Fruit fly (Drosophila melanogaster): ENCODE data around the gene CG33985.

Gene CG33985

DNA sequence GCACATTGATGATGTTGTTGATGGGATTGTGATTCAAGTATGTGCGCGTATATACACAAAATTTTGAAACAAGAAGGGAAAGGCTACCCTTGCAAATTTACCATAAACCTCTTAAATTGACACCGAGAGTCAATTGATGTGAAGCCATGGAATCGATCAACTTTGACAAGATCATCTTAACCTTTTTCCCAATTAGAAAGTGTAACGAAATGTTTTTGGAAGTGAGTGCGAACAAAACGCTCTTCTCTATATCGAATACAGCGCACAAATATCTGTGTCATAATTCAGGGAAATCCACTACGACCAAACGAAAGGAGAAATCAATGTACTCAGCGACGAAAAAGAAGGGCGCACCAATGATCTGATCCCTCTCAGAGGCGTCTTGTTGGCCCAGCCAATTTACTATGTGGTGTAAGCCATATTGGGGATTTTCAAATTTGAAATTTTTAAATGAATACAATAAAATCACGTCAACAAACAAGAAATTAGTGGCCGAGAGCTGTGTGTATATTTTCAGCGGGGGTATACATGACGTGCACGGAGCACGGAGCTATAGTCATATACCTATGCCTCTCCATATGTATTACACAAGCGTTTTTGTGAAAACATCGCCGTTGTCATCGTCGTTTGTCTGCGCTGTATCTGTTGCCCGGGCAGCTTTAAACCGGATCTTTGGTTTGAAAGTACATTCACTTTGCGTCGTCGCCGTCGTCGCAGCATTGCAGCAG is 7.0 kb upstream of the CG33985 start (continued):
- TF ChIP-seq lola (GFP tag; optimal IDR thresholded peaks at IDR 0.05) (no peak), N (GFP tag; optimal IDR thresholded peaks at IDR 0.05) (no peak), Dif (GFP tag; optimal IDR thresholded peaks at IDR 0.05; ENCODE audit: partially characterized antibody) (peak; percentile 1)

DNA sequence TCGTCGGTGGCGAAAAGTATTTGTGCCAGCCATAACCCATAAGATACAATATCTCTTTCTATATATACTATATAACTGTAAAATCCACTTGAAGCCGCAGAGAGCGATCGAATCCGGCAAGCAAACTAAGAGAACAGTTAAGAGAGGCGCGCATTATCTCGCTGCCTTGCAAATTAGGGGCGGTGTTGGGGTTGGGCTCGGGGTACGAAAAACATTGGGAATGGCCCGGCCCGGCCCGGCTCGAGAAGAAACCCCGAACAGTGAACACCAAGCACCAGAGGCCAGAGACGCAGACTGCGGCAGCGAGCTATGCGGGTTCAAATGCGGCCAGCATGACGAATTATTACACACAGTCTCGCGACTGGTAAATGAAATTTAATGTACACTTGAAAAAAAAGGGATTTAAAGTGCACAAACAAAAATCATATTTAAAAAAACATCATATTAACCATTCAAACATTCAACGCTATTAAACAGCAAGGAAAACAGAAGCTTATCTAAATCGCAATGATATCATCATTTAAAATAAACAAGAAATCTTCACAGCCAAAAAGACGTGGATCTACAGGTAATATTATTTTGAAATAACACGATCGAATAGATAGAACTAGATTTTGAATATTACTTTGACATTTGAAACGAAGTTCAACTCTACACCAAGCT is 5.9 kb upstream of the CG33985 start:
- no peak for TF ChIP-seq pan (optimal IDR thresholded peaks at IDR 0.05)
- no peak for TF ChIP-seq jim (GFP tag; optimal IDR thresholded peaks at IDR 0.05)
- TF ChIP-seq h (GFP tag; optimal IDR thresholded peaks at IDR 0.05): peak; percentile 55
- TF ChIP-seq Myc (optimal IDR thresholded peaks at IDR 0.05): no peak
- peak; percentile 42 for TF ChIP-seq tai (GFP tag; optimal IDR thresholded peaks at IDR 0.05)
- TF ChIP-seq GATAd (GFP tag; optimal IDR thresholded peaks at IDR 0.05): no peak
- peak; percentile 37 for TF ChIP-seq woc (GFP tag; optimal IDR thresholded peaks at IDR 0.05)
- TF ChIP-seq Hnf4 (GFP tag; optimal IDR thresholded peaks at IDR 0.05): no peak
- peak in 1 of 2 experiments; percentile 53 for TF ChIP-seq foxo (GFP tag; optimal IDR thresholded peaks at IDR 0.05)
- peak; percentile 28 for TF ChIP-seq Hr83 (GFP tag; optimal IDR thresholded peaks at IDR 0.05; ENCODE audit: poor library complexity, severe bottlenecking)
- no peak for TF ChIP-seq Dfd (GFP tag; optimal IDR thresholded peaks at IDR 0.05)
- TF ChIP-seq sv (GFP tag; optimal IDR thresholded peaks at IDR 0.05): no peak
- no peak for TF ChIP-seq lola (GFP tag; optimal IDR thresholded peaks at IDR 0.05)
- peak; percentile 23 for TF ChIP-seq rgr (GFP tag; optimal IDR thresholded peaks at IDR 0.05)
- TF ChIP-seq dmrt93B (GFP tag; optimal IDR thresholded peaks at IDR 0.05): peak; percentile 67
- peak; percentile 25 for TF ChIP-seq Jra (GFP tag; optimal IDR thresholded peaks at IDR 0.05)
- TF ChIP-seq fru (GFP tag; optimal IDR thresholded peaks at IDR 0.05): peak; percentile 62
- TF ChIP-seq sage (GFP tag; optimal IDR thresholded peaks at IDR 0.05): peak; percentile 68
- TF ChIP-seq Vsx2 (GFP tag; optimal IDR thresholded peaks at IDR 0.05; ENCODE audit: partially characterized antibody): no peak
- peak; percentile 21 for TF ChIP-seq br (GFP tag; optimal IDR thresholded peaks at IDR 0.05)
- peak; percentile 13 for TF ChIP-seq CG32264 (GFP tag; optimal IDR thresholded peaks at IDR 0.05)
- no peak for TF ChIP-seq Mio (GFP tag; optimal IDR thresholded peaks at IDR 0.05)
- TF ChIP-seq dl (GFP tag; optimal IDR thresholded peaks at IDR 0.05; ENCODE audit: insufficient read depth in 1 of 2, partially characterized antibody in 2 of 2): peak; percentile 58 to 72
- peak; percentile 89 for TF ChIP-seq Dif (GFP tag; optimal IDR thresholded peaks at IDR 0.05; ENCODE audit: partially characterized antibody)
- TF ChIP-seq Rel (GFP tag; optimal IDR thresholded peaks at IDR 0.05): peak; percentile 90
- TF ChIP-seq Rel (tag; optimal IDR thresholded peaks at IDR 0.05): peak; percentile 97
- peak; percentile 21 for TF ChIP-seq psq (GFP tag; optimal IDR thresholded peaks at IDR 0.05)
- no peak for TF ChIP-seq Hr78 (GFP tag; optimal IDR thresholded peaks at IDR 0.05)
- TF ChIP-seq OdsH (GFP tag; optimal IDR thresholded peaks at IDR 0.05): no peak
- TF ChIP-seq HLH106 (tag; optimal IDR thresholded peaks at IDR 0.05): peak; percentile 71
- peak; percentile 36 for TF ChIP-seq ey (GFP tag; optimal IDR thresholded peaks at IDR 0.05)
- no peak for TF ChIP-seq Abd-B (GFP tag; optimal IDR thresholded peaks at IDR 0.05)
- TF ChIP-seq brk (GFP tag; optimal IDR thresholded peaks at IDR 0.05): peak; percentile 5
- peak; percentile 63 for TF ChIP-seq CrebA (GFP tag; optimal IDR thresholded peaks at IDR 0.05; ENCODE audit: borderline replicate concordance)
- peak; percentile 26 for TF ChIP-seq Sp1 (GFP tag; optimal IDR thresholded peaks at IDR 0.05)
